Fruit fly (Drosophila melanogaster): ENCODE data around the gene p130CAS.

p130CAS gene

dm6 chr3L:165981-166788 is 13.5 kb downstream of the p130CAS start (continued):
- TF ChIP-seq CG6813 (GFP tag; optimal IDR thresholded peaks at IDR 0.05): no peak
- TF ChIP-seq CG42726 (GFP tag; IDR thresholded peaks at IDR 0.05; ENCODE audit: partially characterized antibody): no peak
- TF ChIP-seq CG17328 (GFP tag; IDR thresholded peaks at IDR 0.05): peak; percentile 49
- no peak for TF ChIP-seq Meics (GFP tag; optimal IDR thresholded peaks at IDR 0.05)
- 0 out of 2 replicates have a peak, but pooled peaks have one; percentile 20 for TF ChIP-seq amos (GFP tag; IDR thresholded peaks at IDR 0.05; ENCODE audit: partially characterized antibody)
- no peak for TF ChIP-seq CG12299 (tag; optimal IDR thresholded peaks at IDR 0.05)
- TF ChIP-seq CG30020 (tag; optimal IDR thresholded peaks at IDR 0.05): no peak
- TF ChIP-seq stwl (tag; optimal IDR thresholded peaks at IDR 0.05): no peak
- TF ChIP-seq Hsf (GFP tag; optimal IDR thresholded peaks at IDR 0.05): no peak
- no peak for TF ChIP-seq CG2120 (GFP tag; optimal IDR thresholded peaks at IDR 0.05)
- TF ChIP-seq onecut (GFP tag; IDR thresholded peaks at IDR 0.05): 0 out of 2 replicates have a peak, but pooled peaks have one; percentile 33
- TF ChIP-seq nau (GFP tag; optimal IDR thresholded peaks at IDR 0.05): no peak
- TF ChIP-seq Adf1 (GFP tag; IDR thresholded peaks at IDR 0.05): no peak
- TF ChIP-seq CG11560 (tag; IDR thresholded peaks at IDR 0.05): no peak
- no peak for TF ChIP-seq maf-S (GFP tag; optimal IDR thresholded peaks at IDR 0.05)
- TF ChIP-seq pan (optimal IDR thresholded peaks at IDR 0.05): no peak
- TF ChIP-seq pan (GFP tag; optimal IDR thresholded peaks at IDR 0.05 in 1 of 2, IDR thresholded peaks at IDR 0.05 in 1 of 2): no peak
- TF ChIP-seq inv (GFP tag; IDR thresholded peaks at IDR 0.05; ENCODE audit: partially characterized antibody): no peak
- TF ChIP-seq abd-A (tag; optimal IDR thresholded peaks at IDR 0.05): no peak
- peak; percentile 11 for TF ChIP-seq fu2 (GFP tag; optimal IDR thresholded peaks at IDR 0.05)
- no peak for TF ChIP-seq CG17361 (GFP tag; IDR thresholded peaks at IDR 0.05)
- no peak for TF ChIP-seq CG10274 (GFP tag; optimal IDR thresholded peaks at IDR 0.05)
- TF ChIP-seq tgo (GFP tag; IDR thresholded peaks at IDR 0.05): no peak
- TF ChIP-seq odd (GFP tag; optimal IDR thresholded peaks at IDR 0.05): no peak
- TF ChIP-seq Nf-YC (tag; optimal IDR thresholded peaks at IDR 0.05): no peak
- TF ChIP-seq ATbp (GFP tag; optimal IDR thresholded peaks at IDR 0.05): peak; percentile 1
- no peak for TF ChIP-seq Lim3 (GFP tag; IDR thresholded peaks at IDR 0.05)
- no peak for TF ChIP-seq gce (GFP tag; IDR thresholded peaks at IDR 0.05)
- TF ChIP-seq dm (GFP tag; optimal IDR thresholded peaks at IDR 0.05): no peak
- no peak for TF ChIP-seq CG7745 (tag; optimal IDR thresholded peaks at IDR 0.05)
- no peak for TF ChIP-seq ftz-f1 (GFP tag; optimal IDR thresholded peaks at IDR 0.05)
- TF ChIP-seq CG12155 (GFP tag; optimal IDR thresholded peaks at IDR 0.05): no peak
- no peak for TF ChIP-seq H15 (GFP tag; IDR thresholded peaks at IDR 0.05)
- peak; percentile 26 for TF ChIP-seq gcm (GFP tag; optimal IDR thresholded peaks at IDR 0.05)
- TF ChIP-seq NC2α (GFP tag; optimal IDR thresholded peaks at IDR 0.05): no peak
- no peak for TF ChIP-seq btn (GFP tag; optimal IDR thresholded peaks at IDR 0.05)
- no peak for TF ChIP-seq Optix (GFP tag; IDR thresholded peaks at IDR 0.05)
- 0 out of 4 replicates have a peak, but pooled peaks have one; percentile 19 for TF ChIP-seq chinmo (GFP tag; IDR thresholded peaks at IDR 0.05; ENCODE audit: partially characterized antibody)
- TF ChIP-seq Dp (GFP tag; optimal IDR thresholded peaks at IDR 0.05): no peak
- TF ChIP-seq CG1792 (GFP tag; optimal IDR thresholded peaks at IDR 0.05): no peak
- TF ChIP-seq phol (tag; optimal IDR thresholded peaks at IDR 0.05): peak; percentile 30
- no peak for TF ChIP-seq CG6689 (GFP tag; IDR thresholded peaks at IDR 0.05)
- TF ChIP-seq Deaf1 (tag; optimal IDR thresholded peaks at IDR 0.05): no peak
- TF ChIP-seq dpn (GFP tag; optimal IDR thresholded peaks at IDR 0.05): peak in 1 of 2 experiments; percentile 17
- no peak for TF ChIP-seq NFAT (GFP tag; IDR thresholded peaks at IDR 0.05)
- TF ChIP-seq HHEX (GFP tag; optimal IDR thresholded peaks at IDR 0.05): no peak
- TF ChIP-seq scrt (GFP tag; optimal IDR thresholded peaks at IDR 0.05): no peak
- no peak for TF ChIP-seq MESR4 (GFP tag; optimal IDR thresholded peaks at IDR 0.05)
- no peak for TF ChIP-seq B-H1 (GFP tag; IDR thresholded peaks at IDR 0.05)
- TF ChIP-seq CG13424 (tag; optimal IDR thresholded peaks at IDR 0.05): peak; percentile 27

All from whole organism, embryonic.